Fruit fly (Drosophila melanogaster): ENCODE data around the gene Cyp4g1.

The Cyp4g1 gene

DNA sequence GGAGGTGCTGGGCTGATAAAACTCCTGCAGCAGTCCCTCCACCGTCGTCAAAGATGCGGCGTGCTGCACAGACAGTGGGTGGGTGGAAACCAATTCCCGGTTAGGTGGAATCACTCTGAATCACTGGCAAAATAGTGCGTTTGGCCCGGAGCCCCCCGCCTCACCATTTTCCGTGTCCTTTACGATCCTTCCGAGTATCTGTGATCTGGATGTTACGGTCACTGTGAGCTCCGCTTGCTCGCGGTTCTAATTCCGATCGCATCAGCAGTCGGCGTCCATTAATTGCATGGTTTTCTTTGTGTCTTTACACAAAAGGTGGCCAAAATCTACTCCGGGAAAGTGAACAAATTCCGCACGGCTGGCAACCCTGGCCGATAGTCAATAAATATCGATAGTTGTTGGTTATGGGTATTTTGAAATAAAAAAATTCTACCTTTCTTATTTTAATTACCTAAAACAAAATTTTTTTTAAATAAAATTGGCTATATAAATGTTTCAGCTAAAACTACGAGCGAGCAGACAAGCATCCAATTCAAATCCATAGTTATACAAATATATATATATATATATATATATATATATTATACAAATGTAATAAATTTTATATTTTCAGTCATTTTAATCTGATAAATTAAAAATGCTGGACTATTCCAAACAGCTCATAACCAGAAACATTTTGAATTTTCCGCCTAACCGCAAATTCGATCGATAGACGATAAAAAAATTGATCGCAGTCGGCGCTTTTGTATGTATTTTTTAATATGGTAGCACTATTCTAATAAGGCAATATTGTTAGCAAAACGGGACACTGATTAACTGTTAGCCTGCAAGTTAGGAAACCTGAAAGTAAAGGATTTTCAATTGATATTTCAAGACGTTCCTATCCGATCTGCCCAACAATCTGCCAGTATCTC lies 7.4 kb upstream of the Cyp4g1 start, which contains the start of the genes ebo and CG13373 (continued):
- TF ChIP-seq chinmo (GFP tag; IDR thresholded peaks at IDR 0.05; ENCODE audit: partially characterized antibody), result 0 out of 4 replicates have a peak, but pooled peaks have one; percentile 29
- TF ChIP-seq CG15269 (tag; optimal IDR thresholded peaks at IDR 0.05), result no peak
- TF ChIP-seq Hsf (GFP tag; optimal IDR thresholded peaks at IDR 0.05), result peak; percentile 8
- no peak for TF ChIP-seq CG10431 (GFP tag; optimal IDR thresholded peaks at IDR 0.05)
- TF ChIP-seq dysf (GFP tag; IDR thresholded peaks at IDR 0.05), result peak; percentile 19; the same call in 1 of the 3 replicates
- TF ChIP-seq CG4328 (GFP tag; optimal IDR thresholded peaks at IDR 0.05), result peak; percentile 15
- TF ChIP-seq Poxn (GFP tag; IDR thresholded peaks at IDR 0.05), result no peak
- TF ChIP-seq CG2199 (GFP tag; IDR thresholded peaks at IDR 0.05), result no peak
- TF ChIP-seq Bgb (GFP tag; IDR thresholded peaks at IDR 0.05; ENCODE audit: partially characterized antibody), result peak; percentile 49
- TF ChIP-seq pum (GFP tag; optimal IDR thresholded peaks at IDR 0.05), result no peak
- peak; percentile 43 for TF ChIP-seq CG2120 (GFP tag; optimal IDR thresholded peaks at IDR 0.05)
- no peak for TF ChIP-seq CG7357 (GFP tag; IDR thresholded peaks at IDR 0.05)
- TF ChIP-seq tll (GFP tag; optimal IDR thresholded peaks at IDR 0.05), result no peak
- peak; percentile 56 for TF ChIP-seq bbx (GFP tag; IDR thresholded peaks at IDR 0.05; ENCODE audit: partially characterized antibody)
- no peak for TF ChIP-seq Hmx (GFP tag; optimal IDR thresholded peaks at IDR 0.05)
- peak; percentile 42 for TF ChIP-seq Hr3 (GFP tag; optimal IDR thresholded peaks at IDR 0.05)
- no peak for TF ChIP-seq CG18476 (GFP tag; optimal IDR thresholded peaks at IDR 0.05)
- no peak for TF ChIP-seq z (GFP tag; IDR thresholded peaks at IDR 0.05)
- TF ChIP-seq slp2 (GFP tag; optimal IDR thresholded peaks at IDR 0.05), result no peak
- no peak for TF ChIP-seq Mrtf (GFP tag; IDR thresholded peaks at IDR 0.05)
- peak; percentile 73 for TF ChIP-seq Dref (GFP tag; IDR thresholded peaks at IDR 0.05)
- peak; percentile 23 for TF ChIP-seq Dip3 (GFP tag; optimal IDR thresholded peaks at IDR 0.05)
- peak; percentile 39 for TF ChIP-seq Elba2 (GFP tag; optimal IDR thresholded peaks at IDR 0.05)
- TF ChIP-seq tin (GFP tag; optimal IDR thresholded peaks at IDR 0.05), result peak; percentile 5
- TF ChIP-seq CG12942 (GFP tag; optimal IDR thresholded peaks at IDR 0.05), result no peak
- TF ChIP-seq stwl (tag; optimal IDR thresholded peaks at IDR 0.05), result peak; percentile 1
- no peak for TF ChIP-seq az2 (GFP tag; optimal IDR thresholded peaks at IDR 0.05)
- TF ChIP-seq CG16813 (GFP tag; IDR thresholded peaks at IDR 0.05; ENCODE audit: partially characterized antibody), result peak; percentile 59; the same call in 2 of the 3 replicates
- TF ChIP-seq Dad (GFP tag; optimal IDR thresholded peaks at IDR 0.05), result no peak
- no peak for TF ChIP-seq CG4424 (GFP tag; optimal IDR thresholded peaks at IDR 0.05)
- no peak for TF ChIP-seq CG42726 (GFP tag; IDR thresholded peaks at IDR 0.05; ENCODE audit: partially characterized antibody)
- peak; percentile 39 for TF ChIP-seq CG8924 (tag; optimal IDR thresholded peaks at IDR 0.05)
- TF ChIP-seq CG34422 (GFP tag; IDR thresholded peaks at IDR 0.05), result peak; percentile 50; the same call in 1 of the 3 replicates
- peak; percentile 15; the same call in 1 of the 3 replicates for TF ChIP-seq CG14050 (GFP tag; IDR thresholded peaks at IDR 0.05)
- peak; percentile 58 for TF ChIP-seq grau (tag; optimal IDR thresholded peaks at IDR 0.05)
- peak; percentile 68 for TF ChIP-seq Dp (GFP tag; optimal IDR thresholded peaks at IDR 0.05)
- TF ChIP-seq ems (GFP tag; optimal IDR thresholded peaks at IDR 0.05), result peak; percentile 4
- TF ChIP-seq Sox100B (GFP tag; optimal IDR thresholded peaks at IDR 0.05), result no peak
- TF ChIP-seq Ssrp (tag; optimal IDR thresholded peaks at IDR 0.05), result peak; percentile 34
- TF ChIP-seq lov (optimal IDR thresholded peaks at IDR 0.05), result no peak
- TF ChIP-seq lov (GFP tag; IDR thresholded peaks at IDR 0.05), result no peak
- TF ChIP-seq CG17568 (GFP tag; optimal IDR thresholded peaks at IDR 0.05), result no peak
- peak; percentile 63 for TF ChIP-seq unc-4 (GFP tag; IDR thresholded peaks at IDR 0.05; ENCODE audit: partially characterized antibody)
- TF ChIP-seq CG4854 (GFP tag; optimal IDR thresholded peaks at IDR 0.05), result no peak
- no peak for TF ChIP-seq CG11504 (tag; optimal IDR thresholded peaks at IDR 0.05)
- TF ChIP-seq dmrt99B (tag; optimal IDR thresholded peaks at IDR 0.05), result no peak
- peak; percentile 70 for TF ChIP-seq CG13287 (GFP tag; IDR thresholded peaks at IDR 0.05; ENCODE audit: partially characterized antibody)
- TF ChIP-seq Doc3 (GFP tag; IDR thresholded peaks at IDR 0.05; ENCODE audit: partially characterized antibody), result 0 out of 3 replicates have a peak, but pooled peaks have one; percentile 43
